Worm (Caenorhabditis elegans): ENCODE data around the gene plk-3.

The plk-3 gene

ce11 chrIV:7451345-7451744 is 21.7 kb downstream of the plk-3 start, which contains the start of gene tes-1:
Gene tes-1, minus strand, starts transcription at chrIV:7451445.
- TF ChIP-seq ceh-6 (GFP tag; optimal IDR thresholded peaks at IDR 0.05) (no peak), nfya-1 (tag; optimal IDR thresholded peaks at IDR 0.05) (no peak), tbx-7 (tag; optimal IDR thresholded peaks at IDR 0.05) (no peak), ceh-9 (tag; optimal IDR thresholded peaks at IDR 0.05) (no peak)

ce11 chrIV:7447556-7447955 is 25.5 kb downstream of the plk-3 start, which contains the start of gene B0496.2:
Gene B0496.2, plus strand, starts transcription at chrIV:7447856.
- TF ChIP-seq nhr-11 (tag; optimal IDR thresholded peaks at IDR 0.05) (no peak), pax-1 (tag; optimal IDR thresholded peaks at IDR 0.05) (no peak), ref-2 (tag; optimal IDR thresholded peaks at IDR 0.05) (no peak), zip-5 (tag; optimal IDR thresholded peaks at IDR 0.05) (no peak), pqm-1 (tag; optimal IDR thresholded peaks at IDR 0.05) (no peak), ceh-31 (tag; optimal IDR thresholded peaks at IDR 0.05) (no peak), lim-6 (tag; optimal IDR thresholded peaks at IDR 0.05) (no peak), unc-42 (tag; optimal IDR thresholded peaks at IDR 0.05) (no peak), madf-2 (tag; optimal IDR thresholded peaks at IDR 0.05) (no peak), eyg-1 (tag; optimal IDR thresholded peaks at IDR 0.05) (no peak), unc-3 (GFP tag; conservative IDR thresholded peaks at IDR 0.05) (no peak), unc-3 (tag; optimal IDR thresholded peaks at IDR 0.05) (no peak), F13H6.1 (tag; optimal IDR thresholded peaks at IDR 0.05) (no peak), tbx-7 (tag; optimal IDR thresholded peaks at IDR 0.05) (no peak), ceh-22 (tag; optimal IDR thresholded peaks at IDR 0.05) (no peak), C38D4.7 (GFP tag; optimal IDR thresholded peaks at IDR 0.05) (no peak), sox-4 (tag; optimal IDR thresholded peaks at IDR 0.05) (no peak)

ce11 chrIV:7445995-7446394 is 27.0 kb downstream of the plk-3 start, which contains the start of gene B0496.1:
Gene B0496.1, plus strand, starts transcription at chrIV:7446295.
- no peak for TF ChIP-seq syd-9 (tag; optimal IDR thresholded peaks at IDR 0.05)
- TF ChIP-seq pag-3 (tag; optimal IDR thresholded peaks at IDR 0.05; ENCODE audit: borderline replicate concordance), result no peak
- TF ChIP-seq K09A11.1 (tag; optimal IDR thresholded peaks at IDR 0.05; ENCODE audit: insufficient read depth), result no peak
- no peak for TF ChIP-seq hlh-15 (tag; optimal IDR thresholded peaks at IDR 0.05)
- TF ChIP-seq Y22D7AL.16 (tag; optimal IDR thresholded peaks at IDR 0.05), result no peak
- no peak for TF ChIP-seq ref-2 (tag; optimal IDR thresholded peaks at IDR 0.05)
- no peak for TF ChIP-seq ttx-3 (tag; optimal IDR thresholded peaks at IDR 0.05)

ce11 chrIV:7445236-7445635 is 27.8 kb downstream of the plk-3 start, which contains the start of gene valv-1:
Gene valv-1, minus strand, starts transcription at chrIV:7445336.
- TF ChIP-seq elt-2 (tag; optimal IDR thresholded peaks at IDR 0.05) (no peak), ceh-14 (tag; optimal IDR thresholded peaks at IDR 0.05) (no peak), ztf-16 (tag; optimal IDR thresholded peaks at IDR 0.05) (no peak), ceh-6 (GFP tag; optimal IDR thresholded peaks at IDR 0.05) (no peak), dve-1 (tag; optimal IDR thresholded peaks at IDR 0.05) (no peak), T23F11.4 (GFP tag; optimal IDR thresholded peaks at IDR 0.05) (no peak), syd-9 (tag; optimal IDR thresholded peaks at IDR 0.05) (no peak), nhr-232 (tag; optimal IDR thresholded peaks at IDR 0.05) (no peak), ceh-24 (tag; optimal IDR thresholded peaks at IDR 0.05) (no peak), Y22D7AL.16 (tag; optimal IDR thresholded peaks at IDR 0.05) (no peak), ceh-31 (tag; optimal IDR thresholded peaks at IDR 0.05) (no peak)

ce11 chrIV:7440238-7440637 is 32.8 kb downstream of the plk-3 start:
- TF ChIP-seq odd-2 (tag; optimal IDR thresholded peaks at IDR 0.05) (no peak), elt-2 (tag; optimal IDR thresholded peaks at IDR 0.05) (peak; percentile 86)

Measured in whole organism, late embryonic.